Worm (Caenorhabditis elegans) whole organism, late embryonic: ENCODE measurements around the gene mog-2.

Experiments
- C08G9.2 ChIP-seq: sonication (generic microtip); optimal IDR thresholded peaks from 2 replicates; lab custom pipeline; 2016; ENCODE audit warnings: mild to moderate bottlenecking, missing genetic modification characterization, moderate library complexity, missing compliant biosample characterization
- C38D4.7 ChIP-seq: fragments of 200-800 bp; sonication (Bioruptor generic); optimal IDR thresholded peaks from 2 replicates; lab custom pipeline; 2018; ENCODE audit warnings: mild to moderate bottlenecking, missing genetic modification characterization, moderate library complexity, missing compliant biosample characterization
- F13H6.1 ChIP-seq: sonication (generic microtip); optimal IDR thresholded peaks from 2 replicates; lab custom pipeline; 2016; ENCODE audit warnings: missing genetic modification characterization, missing compliant biosample characterization
- K02D7.2 ChIP-seq: sonication (generic microtip); optimal IDR thresholded peaks from 2 replicates; lab custom pipeline; 2017; ENCODE audit warnings: mild to moderate bottlenecking, missing genetic modification characterization, missing compliant biosample characterization
- K09A11.1 ChIP-seq: sonication (generic microtip); optimal IDR thresholded peaks from 2 replicates; lab custom pipeline; 2017; ENCODE audit warnings: antibody characterized with exemption, mild to moderate bottlenecking, missing genetic modification characterization, missing compliant biosample characterization; ENCODE audit not compliant: insufficient read depth
- T23F11.4 ChIP-seq: fragments of 200-800 bp; sonication (Bioruptor generic); optimal IDR thresholded peaks from 2 replicates; lab custom pipeline; 2018; ENCODE audit warnings: mild to moderate bottlenecking, missing genetic modification characterization, missing compliant biosample characterization
- ceh-14 ChIP-seq: sonication (generic microtip); optimal IDR thresholded peaks from 2 replicates; lab custom pipeline; 2016; ENCODE audit warnings: missing genotype, missing genetic modification characterization, missing compliant biosample characterization
- ceh-18 ChIP-seq: sonication (generic microtip); optimal IDR thresholded peaks from 2 replicates; lab custom pipeline; 2016; ENCODE audit warnings: missing genetic modification characterization, missing compliant biosample characterization
- ceh-2 ChIP-seq: sonication (generic microtip); optimal IDR thresholded peaks from 2 replicates; lab custom pipeline; 2016; ENCODE audit warnings: missing genotype, missing genetic modification characterization, missing compliant biosample characterization
- ceh-22 ChIP-seq: sonication (generic microtip); optimal IDR thresholded peaks from 2 replicates; lab custom pipeline; 2017; ENCODE audit warnings: missing biosample characterization, missing genetic modification characterization
- ceh-30 ChIP-seq: fragments of 150-350 bp; optimal IDR thresholded peaks from 2 replicates; lab custom pipeline; 2014; ENCODE audit warnings: missing biosample characterization, missing genetic modification characterization
- ceh-31 ChIP-seq: sonication (generic microtip); optimal IDR thresholded peaks from 2 replicates; lab custom pipeline; 2016; ENCODE audit warnings: missing genetic modification characterization, missing compliant biosample characterization
- ceh-9 ChIP-seq: sonication (generic microtip); optimal IDR thresholded peaks from 2 replicates; lab custom pipeline; 2016; ENCODE audit warnings: mild to moderate bottlenecking, missing genetic modification characterization, inconsistent platforms, missing compliant biosample characterization
- dmd-4 ChIP-seq: sonication (generic microtip); optimal IDR thresholded peaks from 2 replicates; lab custom pipeline; 2016; ENCODE audit warnings: borderline replicate concordance, missing genetic modification characterization, missing compliant biosample characterization
- dve-1 ChIP-seq: sonication (generic microtip); optimal IDR thresholded peaks from 2 replicates; lab custom pipeline; 2017; ENCODE audit warnings: antibody characterized with exemption, mild to moderate bottlenecking, missing genetic modification characterization, missing compliant biosample characterization
- elt-2 ChIP-seq: sonication (generic microtip); optimal IDR thresholded peaks from 2 replicates; lab custom pipeline; 2016; ENCODE audit warnings: missing genetic modification reagents, missing genetic modification characterization, missing compliant biosample characterization
- elt-4 ChIP-seq: sonication (generic microtip); optimal IDR thresholded peaks from 2 replicates; lab custom pipeline; 2016; ENCODE audit warnings: missing genetic modification characterization, missing compliant biosample characterization
- ets-4 ChIP-seq: sonication (generic microtip); optimal IDR thresholded peaks from 2 replicates; lab custom pipeline; 2016; ENCODE audit warnings: missing genetic modification characterization, missing compliant biosample characterization
- eyg-1 ChIP-seq: sonication (generic microtip); optimal IDR thresholded peaks from 2 replicates; lab custom pipeline; 2016; ENCODE audit warnings: missing genotype, missing genetic modification characterization, missing compliant biosample characterization
- fkh-6 ChIP-seq: sonication (generic microtip); optimal IDR thresholded peaks from 2 replicates; lab custom pipeline; 2016; ENCODE audit warnings: missing genetic modification characterization, missing compliant biosample characterization
- gmeb-2 ChIP-seq: sonication (generic microtip); optimal IDR thresholded peaks from 2 replicates; lab custom pipeline; 2016; ENCODE audit warnings: missing genetic modification characterization, inconsistent platforms, missing compliant biosample characterization
- hlh-13 ChIP-seq: fragments of 200-800 bp; sonication (Bioruptor generic); optimal IDR thresholded peaks from 2 replicates; lab custom pipeline; 2018; ENCODE audit warnings: mild to moderate bottlenecking, missing genetic modification characterization, missing compliant biosample characterization
- lin-11 ChIP-seq: fragments of 200-800 bp; sonication (Bioruptor generic); optimal IDR thresholded peaks from 2 replicates; lab custom pipeline; 2018; ENCODE audit warnings: mild to moderate bottlenecking, missing genetic modification characterization, missing compliant biosample characterization
- nhr-11 ChIP-seq: fragments of 150-350 bp; optimal IDR thresholded peaks from 2 replicates; lab custom pipeline; 2014; ENCODE audit warnings: missing biosample characterization, missing genetic modification characterization
- nhr-232 ChIP-seq: sonication (generic microtip); optimal IDR thresholded peaks from 2 replicates; lab custom pipeline; 2016; ENCODE audit warnings: missing genetic modification characterization, missing compliant biosample characterization
- npax-4 ChIP-seq: sonication (generic microtip); optimal IDR thresholded peaks from 2 replicates; lab custom pipeline; 2016; ENCODE audit warnings: missing genetic modification characterization, missing compliant biosample characterization
- odd-2 ChIP-seq: sonication (generic microtip); optimal IDR thresholded peaks from 2 replicates; lab custom pipeline; 2017; ENCODE audit warnings: antibody characterized with exemption, mild to moderate bottlenecking, missing genetic modification characterization, missing compliant biosample characterization
- pag-3 ChIP-seq: sonication (generic microtip); optimal IDR thresholded peaks from 2 replicates; lab custom pipeline; 2016; ENCODE audit warnings: missing compliant biosample characterization, missing genetic modification characterization, borderline replicate concordance
- pat-9 ChIP-seq: fragments of 200-800 bp; sonication (Bioruptor generic); optimal IDR thresholded peaks from 2 replicates; lab custom pipeline; 2018; ENCODE audit warnings: mild to moderate bottlenecking, missing genetic modification characterization, moderate library complexity, missing compliant biosample characterization
- pax-1 ChIP-seq: fragments of 150-350 bp; optimal IDR thresholded peaks from 2 replicates; lab custom pipeline; 2014; ENCODE audit warnings: missing biosample characterization, missing genetic modification characterization
- pha-2 ChIP-seq: sonication (generic microtip); optimal IDR thresholded peaks from 2 replicates; lab custom pipeline; 2017; ENCODE audit warnings: mild to moderate bottlenecking, missing genetic modification characterization, missing compliant biosample characterization
- pha-4 ChIP-seq: fragments of 150-350 bp; optimal IDR thresholded peaks from 2 replicates; lab custom pipeline; 2018; ENCODE audit warnings: missing biosample characterization, missing genetic modification reagents, missing genetic modification characterization
- pqm-1 ChIP-seq: sonication (generic microtip); optimal IDR thresholded peaks from 2 replicates; lab custom pipeline; 2016; ENCODE audit warnings: missing genetic modification characterization, missing compliant biosample characterization
- pros-1 ChIP-seq: fragments of 150-350 bp; optimal IDR thresholded peaks from 2 replicates; lab custom pipeline; 2014; ENCODE audit warnings: missing biosample characterization, missing genetic modification reagents, missing genetic modification characterization
- rnt-1 ChIP-seq: sonication (generic microtip); optimal IDR thresholded peaks from 2 replicates; lab custom pipeline; 2016; ENCODE audit warnings: missing genetic modification characterization, missing compliant biosample characterization
- sdc-2 ChIP-seq: sonication (generic microtip); optimal IDR thresholded peaks from 2 replicates; lab custom pipeline; 2016; ENCODE audit warnings: missing genotype, missing genetic modification characterization, missing compliant biosample characterization
- sox-2 ChIP-seq: fragments of 200-800 bp; sonication (Bioruptor generic); IDR thresholded peaks from 2 replicates; pipeline ENCODE4 v1.3.6; 2022; ENCODE audit warnings: missing genetic modification reagents, missing genetic modification characterization, missing compliant biosample characterization
- syd-9 ChIP-seq: sonication (generic microtip); optimal IDR thresholded peaks from 2 replicates; lab custom pipeline; 2016; ENCODE audit warnings: mild to moderate bottlenecking, missing genetic modification characterization, moderate library complexity, missing compliant biosample characterization
- ttx-3 ChIP-seq: sonication (generic microtip); optimal IDR thresholded peaks from 2 replicates; lab custom pipeline; 2016; ENCODE audit warnings: missing genetic modification reagents, missing genetic modification characterization, missing compliant biosample characterization
- unc-42 ChIP-seq: sonication (generic microtip); optimal IDR thresholded peaks from 2 replicates; lab custom pipeline; 2016; ENCODE audit warnings: missing genotype, missing genetic modification characterization, missing compliant biosample characterization
- unc-55 ChIP-seq: sonication (generic microtip); optimal IDR thresholded peaks from 2 replicates; lab custom pipeline; 2017; ENCODE audit warnings: missing biosample characterization, missing genetic modification reagents, missing genetic modification characterization
- unc-86 ChIP-seq: sonication (generic microtip); optimal IDR thresholded peaks from 2 replicates; lab custom pipeline; 2016; ENCODE audit warnings: missing genetic modification characterization, missing compliant biosample characterization

The mog-2 gene

ce11 chrII:4299227-4299703 lies 24.9 kb upstream of the mog-2 start, which contains the start of gene sco-1 (continued):
- peak; percentile 65 for TF ChIP-seq ceh-18 (tag; lab: Kevin White, UChicago)
- peak; percentile 83 for TF ChIP-seq ceh-2 (tag; lab: Kevin White, UChicago)
- no peak for TF ChIP-seq ceh-30 (tag; lab: Kevin White, UChicago)
- no peak for TF ChIP-seq eyg-1
- TF ChIP-seq unc-86 (tag; lab: Kevin White, UChicago) = no peak
- no peak for TF ChIP-seq sdc-2 (tag; lab: Kevin White, UChicago)
- no peak for TF ChIP-seq elt-4 (tag; lab: Kevin White, UChicago)
- no peak for TF ChIP-seq syd-9 (tag; lab: Kevin White, UChicago)
- TF ChIP-seq unc-55 = peak; percentile 63
- TF ChIP-seq dmd-4 = no peak
- no peak for TF ChIP-seq pros-1 (tag; lab: Kevin White, UChicago)
- no peak for TF ChIP-seq nhr-232
- peak; percentile 83 for TF ChIP-seq pax-1
- TF ChIP-seq npax-4 (tag; lab: Kevin White, UChicago) = no peak
- no peak for TF ChIP-seq odd-2
- no peak for TF ChIP-seq sox-2 (GFP tag; lab: Robert Waterston, UW)
- peak; percentile 88 for TF ChIP-seq C08G9.2 (tag; lab: Kevin White, UChicago)
- TF ChIP-seq ceh-14 = peak; percentile 71
- peak; percentile 76 for TF ChIP-seq dve-1 (tag; lab: Kevin White, UChicago)
- no peak for TF ChIP-seq lin-11
- peak; percentile 71 for TF ChIP-seq unc-42 (tag; lab: Kevin White, UChicago)
- TF ChIP-seq hlh-13 (GFP tag; lab: Kevin White, UChicago) = no peak
- peak; percentile 30 for TF ChIP-seq F13H6.1 (tag; lab: Kevin White, UChicago)
- no peak for TF ChIP-seq K02D7.2 (tag; lab: Kevin White, UChicago)
- peak; percentile 83 for TF ChIP-seq rnt-1 (tag; lab: Kevin White, UChicago)
- TF ChIP-seq pqm-1 (tag; lab: Kevin White, UChicago) = peak; percentile 48
- no peak for TF ChIP-seq C38D4.7 (GFP tag; lab: Kevin White, UChicago)

- no peak for TF ChIP-seq lin-11
- TF ChIP-seq ets-4 (tag; lab: Kevin White, UChicago) = no peak
- no peak for TF ChIP-seq fkh-6 (tag; lab: Kevin White, UChicago)
- TF ChIP-seq sox-2 (GFP tag; lab: Robert Waterston, UW) = no peak
- no peak for TF ChIP-seq ttx-3 (tag; lab: Kevin White, UChicago)
- TF ChIP-seq unc-42 (tag; lab: Kevin White, UChicago) = no peak
- no peak for TF ChIP-seq K09A11.1 (tag; lab: Kevin White, UChicago)
- TF ChIP-seq C38D4.7 (GFP tag; lab: Kevin White, UChicago) = no peak
- TF ChIP-seq pha-2 (tag; lab: Kevin White, UChicago) = no peak
Observed at ce11 chrII:4301307-4301706, 22.9 kb upstream of the mog-2 start, which contains the start of gene gtf-2F1. gtf-2F1 (plus strand) TSS chrII:4301607.

ce11 chrII:4306921-4307630 lies 17.1 kb upstream of the mog-2 start, which contains the start of gene Y52E8A.3:
Y52E8A.3 (minus strand) TSS chrII:4306971.
- no peak for TF ChIP-seq elt-4 (tag; lab: Kevin White, UChicago)
- no peak for TF ChIP-seq pha-4 (tag; lab: Kevin White, UChicago)
- TF ChIP-seq gmeb-2 = no peak
- TF ChIP-seq ceh-14 = no peak
- TF ChIP-seq pag-3 (tag; lab: Kevin White, UChicago) = no peak
- TF ChIP-seq nhr-11 (tag; lab: Kevin White, UChicago) = no peak
- no peak for TF ChIP-seq pat-9 (tag; lab: Kevin White, UChicago)
- no peak for TF ChIP-seq ceh-9
- no peak for TF ChIP-seq ceh-31 (tag; lab: Kevin White, UChicago)
- TF ChIP-seq T23F11.4 (GFP tag; lab: Kevin White, UChicago) = no peak
- no peak for TF ChIP-seq K09A11.1 (tag; lab: Kevin White, UChicago)
- TF ChIP-seq elt-2 (tag; lab: Kevin White, UChicago) = no peak
- no peak for TF ChIP-seq ceh-22 (tag; lab: Kevin White, UChicago)
- TF ChIP-seq dve-1 (tag; lab: Kevin White, UChicago) = no peak
